Worm (Caenorhabditis elegans): ENCODE data around the gene prmn-1.
"Not testable (repeated sequence)": the region's sequence is repeated elsewhere in the genome, so short reads cannot be mapped to it uniquely, and the experiment has no call there.

The prmn-1 gene

ce11 chrX:11439740-11440139 is 54.9 kb downstream of the prmn-1 start, which contains the start of gene F46C3.7:
TSS of gene F46C3.7 (plus strand) at chrX:11440040.
- not testable (repeated sequence) for TF ChIP-seq sma-9 (GFP tag; optimal IDR thresholded peaks at IDR 0.05); sma-9 (tag; optimal IDR thresholded peaks at IDR 0.05); C34F6.9 (tag; optimal IDR thresholded peaks at IDR 0.05); elt-3 (tag; optimal IDR thresholded peaks at IDR 0.05)
